Worm (Caenorhabditis elegans): Measurements from ENCODE around the gene Y41D4B.4.

ce11 chrIV:1679227-1679626, 19.3 kb downstream of the Y41D4B.4 start:
- TF ChIP-seq C17E4.6 (GFP tag; IDR thresholded peaks at IDR 0.05) (no peak), nhr-90 (tag; optimal IDR thresholded peaks at IDR 0.05) (no peak), F49E8.2 (tag; optimal IDR thresholded peaks at IDR 0.05; ENCODE audit: insufficient read depth) (no peak)

Data from whole organism, young adult.